Fruit fly (Drosophila melanogaster): ENCODE results near the gene Axn.

Axn gene

DNA sequence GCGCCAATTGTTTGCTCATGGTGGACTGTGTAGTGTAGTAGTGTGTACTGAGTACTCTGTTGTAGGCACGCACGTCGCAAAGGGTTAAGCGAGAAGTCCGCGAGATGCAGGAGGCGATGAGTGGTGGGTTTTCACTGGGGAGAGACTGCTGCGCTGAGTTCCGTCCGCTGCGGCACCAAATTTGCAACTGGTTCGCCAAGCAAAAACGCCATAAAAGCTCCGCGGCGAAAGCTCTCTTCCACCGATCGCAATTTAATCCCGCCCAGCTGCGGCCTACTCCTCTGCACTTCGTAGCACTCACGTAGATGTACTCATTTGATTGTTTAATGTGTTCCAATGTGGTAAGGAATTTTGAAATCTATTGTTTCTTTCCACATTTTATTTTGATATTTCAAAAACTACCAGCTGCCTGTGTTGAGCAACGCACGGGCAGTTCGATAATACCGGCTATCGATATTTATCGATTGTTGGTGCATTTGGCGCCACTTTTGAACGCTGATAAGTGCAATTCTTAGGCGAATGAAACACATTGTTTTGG is 7.6 kb upstream of the Axn start, which contains the start of gene CG7920 (continued):
- no peak for TF ChIP-seq Neu2 (GFP tag; optimal IDR thresholded peaks at IDR 0.05; ENCODE audit: borderline replicate concordance)
- peak; percentile 55 for TF ChIP-seq nerfin-2 (GFP tag; IDR thresholded peaks at IDR 0.05; ENCODE audit: partially characterized antibody)
- TF ChIP-seq cato (GFP tag; optimal IDR thresholded peaks at IDR 0.05; ENCODE audit: borderline replicate concordance): no peak
- no peak for TF ChIP-seq Spps (tag; optimal IDR thresholded peaks at IDR 0.05)
- peak; percentile 11 for TF ChIP-seq tap (tag; optimal IDR thresholded peaks at IDR 0.05)
- peak; percentile 75 for TF ChIP-seq CG2116 (GFP tag; optimal IDR thresholded peaks at IDR 0.05)
- TF ChIP-seq Atf6 (GFP tag; IDR thresholded peaks at IDR 0.05): no peak
- TF ChIP-seq inv (GFP tag; IDR thresholded peaks at IDR 0.05; ENCODE audit: partially characterized antibody): peak; percentile 46; the same call in 1 of the 2 replicates
- peak; percentile 91 for TF ChIP-seq Dref (GFP tag; IDR thresholded peaks at IDR 0.05)
- TF ChIP-seq Deaf1 (tag; optimal IDR thresholded peaks at IDR 0.05): peak; percentile 27
- peak; percentile 55 for TF ChIP-seq lbe (GFP tag; optimal IDR thresholded peaks at IDR 0.05)
- no peak for TF ChIP-seq HLH3B (GFP tag; IDR thresholded peaks at IDR 0.05)
- peak; percentile 10 for TF ChIP-seq maf-S (GFP tag; optimal IDR thresholded peaks at IDR 0.05)
- TF ChIP-seq CG31224 (GFP tag; IDR thresholded peaks at IDR 0.05): no peak
- TF ChIP-seq BEAF-32 (GFP tag; optimal IDR thresholded peaks at IDR 0.05): peak; percentile 87
- no peak for TF ChIP-seq CG17568 (GFP tag; optimal IDR thresholded peaks at IDR 0.05)
- peak; percentile 75 for TF ChIP-seq vnd (GFP tag; IDR thresholded peaks at IDR 0.05; ENCODE audit: partially characterized antibody)
- TF ChIP-seq CG5953 (GFP tag; IDR thresholded peaks at IDR 0.05): no peak
- no peak for TF ChIP-seq cad (GFP tag; optimal IDR thresholded peaks at IDR 0.05)
- TF ChIP-seq CG2712 (tag; optimal IDR thresholded peaks at IDR 0.05): peak; percentile 6
- TF ChIP-seq BtbVII (GFP tag; optimal IDR thresholded peaks at IDR 0.05): peak; percentile 48
- TF ChIP-seq YL-1 (GFP tag; optimal IDR thresholded peaks at IDR 0.05): peak; percentile 55
- TF ChIP-seq ewg (GFP tag; optimal IDR thresholded peaks at IDR 0.05): peak; percentile 3
- no peak for TF ChIP-seq CG15479 (GFP tag; optimal IDR thresholded peaks at IDR 0.05)
- peak; percentile 41 for TF ChIP-seq CrebB (tag; optimal IDR thresholded peaks at IDR 0.05)
- TF ChIP-seq CTCF (GFP tag; optimal IDR thresholded peaks at IDR 0.05): peak; percentile 75
- TF ChIP-seq CG7987 (GFP tag; optimal IDR thresholded peaks at IDR 0.05): peak; percentile 0
- no peak for TF ChIP-seq CG16863 (GFP tag; optimal IDR thresholded peaks at IDR 0.05)
- TF ChIP-seq grau (tag; optimal IDR thresholded peaks at IDR 0.05): peak; percentile 34
- peak; percentile 6 for TF ChIP-seq PHDP (tag; optimal IDR thresholded peaks at IDR 0.05)
- no peak for TF ChIP-seq CG10654 (GFP tag; optimal IDR thresholded peaks at IDR 0.05)
- TF ChIP-seq CG6791 (GFP tag; IDR thresholded peaks at IDR 0.05; ENCODE audit: partially characterized antibody): peak; percentile 73

DNA sequence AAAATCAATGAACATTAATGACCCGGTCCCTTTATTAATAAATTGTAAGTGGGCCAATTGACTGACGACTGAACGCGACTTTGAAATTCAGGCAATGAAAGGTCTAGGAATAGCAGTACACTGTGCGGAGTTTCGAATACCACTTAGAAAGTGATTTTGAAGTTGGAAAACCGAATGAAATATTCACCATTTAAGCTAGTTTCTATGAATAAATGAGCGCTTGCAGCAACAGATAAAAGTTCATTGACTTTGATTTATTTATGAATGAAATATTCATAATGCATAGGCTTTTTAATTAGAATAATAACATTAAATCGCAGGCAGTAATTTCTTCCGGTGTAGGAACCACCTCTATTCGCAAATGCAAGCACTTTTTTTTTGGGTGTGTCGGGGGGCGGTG is 1.6 kb upstream of the Axn start:
- TF ChIP-seq CG12391 (tag; optimal IDR thresholded peaks at IDR 0.05) (peak; percentile 30), Xbp1 (GFP tag; optimal IDR thresholded peaks at IDR 0.05) (peak; percentile 29), CG18599 (GFP tag; optimal IDR thresholded peaks at IDR 0.05) (peak; percentile 45), CG31365 (tag; optimal IDR thresholded peaks at IDR 0.05) (no peak), Mrtf (GFP tag; IDR thresholded peaks at IDR 0.05) (no peak), YL-1 (GFP tag; optimal IDR thresholded peaks at IDR 0.05) (no peak), CG17359 (tag; optimal IDR thresholded peaks at IDR 0.05) (peak; percentile 22), CG2678 (tag; optimal IDR thresholded peaks at IDR 0.05) (peak; percentile 38), caup (GFP tag; optimal IDR thresholded peaks at IDR 0.05; ENCODE audit: severe bottlenecking) (no peak), Atf3 (GFP tag; optimal IDR thresholded peaks at IDR 0.05) (no peak), Atf6 (GFP tag; IDR thresholded peaks at IDR 0.05) (peak; percentile 24; the same call in 1 of the 2 replicates), ranshi (GFP tag; IDR thresholded peaks at IDR 0.05) (peak; percentile 9; the same call in 1 of the 2 replicates), CG13424 (tag; optimal IDR thresholded peaks at IDR 0.05) (peak; percentile 16), CG18619 (GFP tag; optimal IDR thresholded peaks at IDR 0.05) (no peak), CG1024 (GFP tag; IDR thresholded peaks at IDR 0.05) (no peak), Optix (GFP tag; IDR thresholded peaks at IDR 0.05) (no peak), HHEX (GFP tag; optimal IDR thresholded peaks at IDR 0.05) (no peak), CG15269 (tag; optimal IDR thresholded peaks at IDR 0.05) (peak; percentile 32), kni (GFP tag; optimal IDR thresholded peaks at IDR 0.05) (no peak), CG18262 (tag; optimal IDR thresholded peaks at IDR 0.05) (peak; percentile 32), CG13775 (GFP tag; optimal IDR thresholded peaks at IDR 0.05) (no peak)

All from whole organism, embryonic.